Worm (Caenorhabditis elegans) whole organism, late embryonic: ENCODE data around the gene Y46D2A.3.

Experiments
- C08G9.2 ChIP-seq: sonication (generic microtip); optimal IDR thresholded peaks from 2 replicates; lab custom pipeline; 2016; ENCODE audit warnings: mild to moderate bottlenecking, missing genetic modification characterization, moderate library complexity, missing compliant biosample characterization
- C38D4.7 ChIP-seq: fragments of 200-800 bp; sonication (Bioruptor generic); optimal IDR thresholded peaks from 2 replicates; lab custom pipeline; 2018; ENCODE audit warnings: mild to moderate bottlenecking, missing genetic modification characterization, moderate library complexity, missing compliant biosample characterization
- F13H6.1 ChIP-seq: sonication (generic microtip); optimal IDR thresholded peaks from 2 replicates; lab custom pipeline; 2016; ENCODE audit warnings: missing genetic modification characterization, missing compliant biosample characterization
- T23F11.4 ChIP-seq: fragments of 200-800 bp; sonication (Bioruptor generic); optimal IDR thresholded peaks from 2 replicates; lab custom pipeline; 2018; ENCODE audit warnings: mild to moderate bottlenecking, missing genetic modification characterization, missing compliant biosample characterization
- ahr-1 ChIP-seq: sonication (generic microtip); optimal IDR thresholded peaks from 2 replicates; lab custom pipeline; 2016; ENCODE audit warnings: missing genetic modification characterization, missing compliant biosample characterization
- ama-1 ChIP-seq: fragments of 150-350 bp; optimal IDR thresholded peaks from 2 replicates; lab custom pipeline; 2014
- ceh-14 ChIP-seq: sonication (generic microtip); optimal IDR thresholded peaks from 2 replicates; lab custom pipeline; 2016; ENCODE audit warnings: missing genotype, missing genetic modification characterization, missing compliant biosample characterization
- ceh-24 ChIP-seq: sonication (generic microtip); optimal IDR thresholded peaks from 2 replicates; lab custom pipeline; 2016; ENCODE audit warnings: mild to moderate bottlenecking, missing genetic modification characterization, missing compliant biosample characterization
- ceh-30 ChIP-seq: fragments of 150-350 bp; optimal IDR thresholded peaks from 2 replicates; lab custom pipeline; 2014; ENCODE audit warnings: missing biosample characterization, missing genetic modification characterization
- ceh-31 ChIP-seq: sonication (generic microtip); optimal IDR thresholded peaks from 2 replicates; lab custom pipeline; 2016; ENCODE audit warnings: missing genetic modification characterization, missing compliant biosample characterization
- ceh-34 ChIP-seq: sonication (generic microtip); optimal IDR thresholded peaks from 2 replicates; lab custom pipeline; 2016; ENCODE audit warnings: mild to moderate bottlenecking, missing genetic modification characterization, missing compliant biosample characterization
- ceh-48 ChIP-seq: sonication (generic microtip); optimal IDR thresholded peaks from 2 replicates; lab custom pipeline; 2016; ENCODE audit warnings: missing genetic modification characterization, inconsistent platforms, missing compliant biosample characterization
- ceh-6 ChIP-seq: fragments of 200-800 bp; sonication (Bioruptor generic); optimal IDR thresholded peaks from 2 replicates; lab custom pipeline; 2018; ENCODE audit warnings: mild to moderate bottlenecking, missing genetic modification characterization, missing compliant biosample characterization
- dmd-4 ChIP-seq: sonication (generic microtip); optimal IDR thresholded peaks from 2 replicates; lab custom pipeline; 2016; ENCODE audit warnings: borderline replicate concordance, missing genetic modification characterization, missing compliant biosample characterization
- elt-2 ChIP-seq: sonication (generic microtip); optimal IDR thresholded peaks from 2 replicates; lab custom pipeline; 2016; ENCODE audit warnings: missing genetic modification reagents, missing genetic modification characterization, missing compliant biosample characterization
- eyg-1 ChIP-seq: sonication (generic microtip); optimal IDR thresholded peaks from 2 replicates; lab custom pipeline; 2016; ENCODE audit warnings: missing genotype, missing genetic modification characterization, missing compliant biosample characterization
- fkh-10 ChIP-seq: fragments of 150-350 bp; optimal IDR thresholded peaks from 2 replicates; lab custom pipeline; 2014; ENCODE audit warnings: missing biosample characterization, missing genetic modification reagents, missing genetic modification characterization
- fkh-6 ChIP-seq: sonication (generic microtip); optimal IDR thresholded peaks from 2 replicates; lab custom pipeline; 2016; ENCODE audit warnings: missing genetic modification characterization, missing compliant biosample characterization
- hlh-13 ChIP-seq: fragments of 200-800 bp; sonication (Bioruptor generic); optimal IDR thresholded peaks from 2 replicates; lab custom pipeline; 2018; ENCODE audit warnings: mild to moderate bottlenecking, missing genetic modification characterization, missing compliant biosample characterization
- hlh-15 ChIP-seq: sonication (generic microtip); optimal IDR thresholded peaks from 2 replicates; lab custom pipeline; 2016; ENCODE audit warnings: missing genetic modification characterization, missing compliant biosample characterization
- hlh-30 ChIP-seq: sonication (generic microtip); optimal IDR thresholded peaks from 2 replicates; lab custom pipeline; 2017; ENCODE audit warnings: antibody characterized with exemption, missing genetic modification characterization, missing compliant biosample characterization; ENCODE audit not compliant: insufficient read depth
- lin-11 ChIP-seq: fragments of 200-800 bp; sonication (Bioruptor generic); optimal IDR thresholded peaks from 2 replicates; lab custom pipeline; 2018; ENCODE audit warnings: mild to moderate bottlenecking, missing genetic modification characterization, missing compliant biosample characterization
- mec-3 ChIP-seq: sonication (generic microtip); optimal IDR thresholded peaks from 2 replicates; lab custom pipeline; 2016; ENCODE audit warnings: borderline replicate concordance, missing genetic modification characterization, missing compliant biosample characterization
- nfya-1 ChIP-seq: sonication (generic microtip); optimal IDR thresholded peaks from 2 replicates; lab custom pipeline; 2017; ENCODE audit warnings: missing genetic modification characterization, mild to moderate bottlenecking, missing compliant biosample characterization, antibody characterized with exemption, moderate library complexity
- nhr-232 ChIP-seq: sonication (generic microtip); optimal IDR thresholded peaks from 2 replicates; lab custom pipeline; 2016; ENCODE audit warnings: missing genetic modification characterization, missing compliant biosample characterization
- npax-4 ChIP-seq: sonication (generic microtip); optimal IDR thresholded peaks from 2 replicates; lab custom pipeline; 2016; ENCODE audit warnings: missing genetic modification characterization, missing compliant biosample characterization
- pat-9 ChIP-seq: fragments of 200-800 bp; sonication (Bioruptor generic); optimal IDR thresholded peaks from 2 replicates; lab custom pipeline; 2018; ENCODE audit warnings: mild to moderate bottlenecking, missing genetic modification characterization, moderate library complexity, missing compliant biosample characterization
- pax-1 ChIP-seq: fragments of 150-350 bp; optimal IDR thresholded peaks from 2 replicates; lab custom pipeline; 2014; ENCODE audit warnings: missing biosample characterization, missing genetic modification characterization
- pha-2 ChIP-seq: sonication (generic microtip); optimal IDR thresholded peaks from 2 replicates; lab custom pipeline; 2017; ENCODE audit warnings: mild to moderate bottlenecking, missing genetic modification characterization, missing compliant biosample characterization
- pha-4 ChIP-seq: fragments of 150-350 bp; optimal IDR thresholded peaks from 2 replicates; lab custom pipeline; 2018; ENCODE audit warnings: missing biosample characterization, missing genetic modification reagents, missing genetic modification characterization
- pqm-1 ChIP-seq: sonication (generic microtip); optimal IDR thresholded peaks from 2 replicates; lab custom pipeline; 2016; ENCODE audit warnings: missing genetic modification characterization, missing compliant biosample characterization
- ref-2 ChIP-seq: sonication (generic microtip); optimal IDR thresholded peaks from 2 replicates; lab custom pipeline; 2016; ENCODE audit warnings: missing genetic modification characterization, missing compliant biosample characterization
- rnt-1 ChIP-seq: sonication (generic microtip); optimal IDR thresholded peaks from 2 replicates; lab custom pipeline; 2016; ENCODE audit warnings: missing genetic modification characterization, missing compliant biosample characterization
- sdc-2 ChIP-seq: sonication (generic microtip); optimal IDR thresholded peaks from 2 replicates; lab custom pipeline; 2016; ENCODE audit warnings: missing genotype, missing genetic modification characterization, missing compliant biosample characterization
- sox-2 ChIP-seq: fragments of 200-800 bp; sonication (Bioruptor generic); IDR thresholded peaks from 2 replicates; pipeline ENCODE4 v1.3.6; 2022; ENCODE audit warnings: missing genetic modification reagents, missing genetic modification characterization, missing compliant biosample characterization
- sox-4 ChIP-seq: sonication (generic microtip); optimal IDR thresholded peaks from 2 replicates; lab custom pipeline; 2017; ENCODE audit warnings: mild to moderate bottlenecking, missing genetic modification characterization, inconsistent platforms, missing compliant biosample characterization
- syd-9 ChIP-seq: sonication (generic microtip); optimal IDR thresholded peaks from 2 replicates; lab custom pipeline; 2016; ENCODE audit warnings: mild to moderate bottlenecking, missing genetic modification characterization, moderate library complexity, missing compliant biosample characterization
- tbx-2 ChIP-seq: sonication (generic microtip); optimal IDR thresholded peaks from 2 replicates; lab custom pipeline; 2016; ENCODE audit warnings: missing genetic modification characterization, missing compliant biosample characterization
- ttx-3 ChIP-seq: sonication (generic microtip); optimal IDR thresholded peaks from 2 replicates; lab custom pipeline; 2016; ENCODE audit warnings: missing genetic modification reagents, missing genetic modification characterization, missing compliant biosample characterization
- unc-42 ChIP-seq: sonication (generic microtip); optimal IDR thresholded peaks from 2 replicates; lab custom pipeline; 2016; ENCODE audit warnings: missing genotype, missing genetic modification characterization, missing compliant biosample characterization
- unc-55 ChIP-seq: sonication (generic microtip); optimal IDR thresholded peaks from 2 replicates; lab custom pipeline; 2017; ENCODE audit warnings: missing biosample characterization, missing genetic modification reagents, missing genetic modification characterization

Y46D2A.3 gene

DNA sequence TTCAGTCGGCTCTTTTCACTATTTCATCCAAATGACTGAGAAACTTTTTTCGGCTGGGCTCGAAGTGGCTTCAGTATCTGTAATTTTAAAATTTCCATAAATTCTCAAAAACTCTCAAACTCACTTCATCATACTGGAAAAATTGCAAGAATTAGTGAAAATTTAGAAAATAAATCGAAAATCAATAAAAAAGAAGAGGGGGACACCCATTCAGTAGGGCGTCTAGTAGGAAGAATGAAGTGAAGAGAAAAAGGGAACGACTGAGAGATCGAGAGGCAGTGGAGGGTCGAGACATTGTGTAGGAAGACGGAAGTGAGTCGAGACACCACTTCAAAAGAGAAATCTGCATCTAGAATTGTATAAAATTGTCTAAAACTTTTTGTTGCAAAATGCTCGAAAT is 46.9 kb upstream of the Y46D2A.3 start:
- TF ChIP-seq hlh-30 (tag; lab: Kevin White, UChicago) (no peak), nfya-1 (peak; percentile 43), fkh-6 (tag; lab: Kevin White, UChicago) (no peak), unc-42 (peak; percentile 43), sox-2 (GFP tag; lab: Robert Waterston, UW) (no peak), ceh-48 (tag; lab: Kevin White, UChicago) (peak; percentile 96), ceh-31 (tag; lab: Kevin White, UChicago) (peak; percentile 24)

- TF ChIP-seq T23F11.4 (GFP tag; lab: Kevin White, UChicago) (no peak), sox-4 (tag; lab: Kevin White, UChicago) (no peak), ama-1 (lab: Kevin White, UChicago) (no peak), pha-4 (tag; lab: Kevin White, UChicago) (no peak), pat-9 (no peak), ttx-3 (tag; lab: Kevin White, UChicago) (no peak), hlh-15 (no peak), pqm-1 (no peak), C08G9.2 (no peak), ref-2 (tag; lab: Kevin White, UChicago) (no peak), unc-55 (GFP tag; lab: Kevin White, UChicago) (no peak), mec-3 (tag; lab: Kevin White, UChicago) (no peak), ceh-24 (tag; lab: Kevin White, UChicago) (no peak), eyg-1 (tag; lab: Kevin White, UChicago) (no peak), ceh-14 (tag; lab: Kevin White, UChicago) (no peak), ceh-6 (no peak), ceh-30 (tag; lab: Kevin White, UChicago) (no peak)
Measured at ce11 chrII:3371010-3371409, 44.0 kb upstream of the Y46D2A.3 start, which contains the start of gene bath-23. TSS of gene bath-23 (plus strand) at chrII:3371310.

DNA sequence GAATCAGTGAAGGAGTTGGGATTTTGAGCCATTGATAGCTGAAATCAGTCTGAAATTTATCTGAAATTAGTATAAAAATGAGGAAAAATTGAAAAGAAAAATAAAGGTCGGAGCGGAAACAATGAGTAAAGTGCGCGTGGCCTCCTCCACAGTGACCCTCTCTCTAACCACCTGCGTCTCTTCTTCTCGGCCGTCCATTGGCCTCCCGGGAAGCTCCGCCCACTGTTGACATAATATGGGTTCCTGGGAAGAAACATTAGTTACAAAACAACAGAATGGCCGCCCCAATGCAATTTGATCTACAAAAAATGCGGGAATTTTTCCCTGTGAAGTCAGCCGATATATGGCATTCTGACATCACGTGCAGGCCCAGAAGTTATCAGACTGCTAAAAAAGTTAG is 43.1 kb upstream of the Y46D2A.3 start, which contains the start of gene Y49F6C.8:
Gene Y49F6C.8, minus strand, starts transcription at position 51 of the 400 bp plus-strand sequence.
- no peak for TF ChIP-seq rnt-1 (tag; lab: Kevin White, UChicago)
- TF ChIP-seq nfya-1 = peak; percentile 96

ce11 chrII:3368097-3368496 is 41.1 kb upstream of the Y46D2A.3 start, which contains the start of gene Y49F6C.7:
TSS of gene Y49F6C.7 (minus strand) at chrII:3368197.
- TF ChIP-seq mec-3 (tag; lab: Kevin White, UChicago) (no peak), C38D4.7 (GFP tag; lab: Kevin White, UChicago) (no peak), nhr-232 (tag; lab: Kevin White, UChicago) (no peak), lin-11 (tag; lab: Kevin White, UChicago) (no peak)

ce11 chrII:3367100-3367499 is 40.1 kb upstream of the Y46D2A.3 start, which contains the start of gene Y49F6C.6:
TSS of gene Y49F6C.6 (minus strand) at chrII:3367200.
- TF ChIP-seq npax-4 (tag; lab: Kevin White, UChicago) (no peak), hlh-13 (GFP tag; lab: Kevin White, UChicago) (no peak), ahr-1 (tag; lab: Kevin White, UChicago) (no peak), hlh-30 (tag; lab: Kevin White, UChicago) (no peak)
- TF ChIP-seq, all 69 proteins: peak for 0

ce11 chrII:3358834-3359233 is 31.8 kb upstream of the Y46D2A.3 start, which contains the start of the genes lido-14 and bath-27:
TSS of gene lido-14 (plus strand) at chrII:3359134.
TSS of gene bath-27 (plus strand) at chrII:3359139.
- TF ChIP-seq sox-4 (tag; lab: Kevin White, UChicago) (no peak), ceh-34 (tag; lab: Kevin White, UChicago) (no peak), syd-9 (tag; lab: Kevin White, UChicago) (no peak), sdc-2 (tag; lab: Kevin White, UChicago) (no peak), F13H6.1 (no peak), dmd-4 (tag; lab: Kevin White, UChicago) (no peak), ceh-24 (tag; lab: Kevin White, UChicago) (no peak), tbx-2 (tag; lab: Kevin White, UChicago) (no peak), ttx-3 (tag; lab: Kevin White, UChicago) (no peak), pax-1 (tag; lab: Kevin White, UChicago) (no peak), elt-2 (no peak), pha-2 (tag; lab: Kevin White, UChicago) (no peak), ama-1 (lab: Kevin White, UChicago) (no peak), ceh-14 (tag; lab: Kevin White, UChicago) (no peak), fkh-10 (GFP tag; lab: Kevin White, UChicago) (no peak)
- TF ChIP-seq, all 69 proteins: peak for 0
